Fruit fly (Drosophila melanogaster) whole organism, prepupa: ENCODE measurements around the gene AIMP2.

Experiments used
- Blimp-1 ChIP-seq: fragments of 200-800 bp; sonication (Bioruptor generic); optimal IDR thresholded peaks from 3 replicates; lab custom pipeline; 2017; ENCODE audit warnings: missing biosample characterization, missing genetic modification characterization, mild to moderate bottlenecking, moderate library complexity, missing genetic modification reagents
- CG10631 ChIP-seq: fragments of 200-800 bp; sonication (Bioruptor generic); optimal IDR thresholded peaks from 2 replicates; lab custom pipeline; 2016; ENCODE audit warnings: missing biosample characterization, missing genetic modification characterization
- CG11294 ChIP-seq: fragments of 200-800 bp; sonication (Bioruptor generic); IDR thresholded peaks from 2 replicates; pipeline ENCODE4 v1.3.6; 2022; ENCODE audit warnings: missing biosample characterization, missing genetic modification characterization
- CG11762 ChIP-seq: fragments of 200-800 bp; sonication (Bioruptor generic); optimal IDR thresholded peaks from 3 replicates; lab custom pipeline; 2016; ENCODE audit warnings: missing biosample characterization, missing genetic modification characterization; ENCODE audit not compliant: insufficient read depth
- CG11902 ChIP-seq: fragments of 200-800 bp; sonication (Bioruptor generic); optimal IDR thresholded peaks from 3 replicates; lab custom pipeline; 2016; ENCODE audit warnings: missing biosample characterization, missing genetic modification characterization
- CG15336 ChIP-seq: fragments of 200-800 bp; sonication (Bioruptor generic); IDR thresholded peaks from 2 replicates; pipeline ENCODE4 v1.3.6; 2022; ENCODE audit warnings: missing biosample characterization, missing genetic modification characterization
- CG3032 ChIP-seq: fragments of 200-800 bp; optimal IDR thresholded peaks from 2 replicates; lab custom pipeline; 2019; ENCODE audit warnings: missing biosample characterization, mild to moderate bottlenecking, missing genetic modification characterization, moderate library complexity
- CG31627 ChIP-seq: fragments of 200-800 bp; sonication (Bioruptor generic); optimal IDR thresholded peaks from 3 replicates; lab custom pipeline; 2016; ENCODE audit warnings: missing biosample characterization, missing genetic modification characterization
- CG32006 ChIP-seq: fragments of 200-800 bp; sonication (Bioruptor generic); optimal IDR thresholded peaks from 3 replicates; lab custom pipeline; 2017; ENCODE audit warnings: missing biosample characterization, mild to moderate bottlenecking, missing genetic modification characterization
- CG34406 ChIP-seq: fragments of 200-800 bp; sonication (Bioruptor generic); optimal IDR thresholded peaks from 3 replicates; lab custom pipeline; 2016; ENCODE audit warnings: missing biosample characterization, missing genetic modification characterization
- CG3919 ChIP-seq: fragments of 200-800 bp; sonication (Bioruptor generic); optimal IDR thresholded peaks from 3 replicates; lab custom pipeline; 2016; ENCODE audit warnings: missing biosample characterization, missing genetic modification characterization
- CG6163 ChIP-seq: fragments of 200-800 bp; sonication (Bioruptor generic); IDR thresholded peaks from 3 replicates; pipeline ENCODE4 v1.3.6; 2022; ENCODE audit warnings: missing biosample characterization, missing genetic modification characterization
- CG6276 ChIP-seq: fragments of 200-800 bp; sonication (Bioruptor generic); optimal IDR thresholded peaks from 2 replicates; lab custom pipeline; 2017; ENCODE audit warnings: missing biosample characterization, mild to moderate bottlenecking, missing genetic modification characterization
- CG7368 ChIP-seq: fragments of 200-800 bp; sonication (Bioruptor generic); optimal IDR thresholded peaks from 3 replicates; lab custom pipeline; 2016; ENCODE audit warnings: missing biosample characterization, missing genetic modification characterization
- CG8119 ChIP-seq: fragments of 200-800 bp; sonication (Bioruptor generic); IDR thresholded peaks from 3 replicates; pipeline ENCODE4 v1.3.6; 2022; ENCODE audit warnings: missing biosample characterization, missing genetic modification characterization
- CG8632 ChIP-seq: fragments of 200-800 bp; sonication (Bioruptor generic); optimal IDR thresholded peaks from 3 replicates; lab custom pipeline; 2016; ENCODE audit warnings: missing biosample characterization, missing genetic modification characterization
- CG9139 ChIP-seq: fragments of 200-800 bp; sonication (Bioruptor generic); optimal IDR thresholded peaks from 3 replicates; lab custom pipeline; 2017; ENCODE audit warnings: missing biosample characterization, mild to moderate bottlenecking, missing genetic modification characterization
- Eip75B ChIP-seq: fragments of 200-800 bp; sonication (Bioruptor generic); optimal IDR thresholded peaks from 3 replicates; lab custom pipeline; 2016; ENCODE audit warnings: missing biosample characterization, missing genetic modification characterization
- Eip78C ChIP-seq: fragments of 200-800 bp; sonication (Bioruptor generic); peaks from one replicate; lab custom pipeline; 2016; ENCODE audit warnings: missing biosample characterization, missing genetic modification characterization
- Ets21C ChIP-seq: fragments of 200-800 bp; sonication (Bioruptor generic); optimal IDR thresholded peaks from 3 replicates; lab custom pipeline; 2016; ENCODE audit warnings: missing biosample characterization, missing genetic modification characterization
- Ets96B ChIP-seq: fragments of 200-800 bp; optimal IDR thresholded peaks from 2 replicates; lab custom pipeline; 2019; ENCODE audit warnings: missing biosample characterization, mild to moderate bottlenecking, missing genetic modification characterization, moderate library complexity
- Hr38 ChIP-seq: sonication (Bioruptor generic); optimal IDR thresholded peaks from 2 replicates; lab custom pipeline; 2016; ENCODE audit warnings: missing biosample characterization, missing genetic modification characterization
- Hr4 ChIP-seq: fragments of 200-800 bp; sonication (Bioruptor generic); optimal IDR thresholded peaks from 3 replicates; lab custom pipeline; 2016; ENCODE audit warnings: missing biosample characterization, missing genetic modification characterization
- Lpt ChIP-seq: fragments of 200-800 bp; sonication (Bioruptor generic); optimal IDR thresholded peaks from 3 replicates; lab custom pipeline; 2016; ENCODE audit warnings: missing biosample characterization, missing genetic modification characterization
- Met ChIP-seq: fragments of 200-800 bp; sonication (Bioruptor generic); optimal IDR thresholded peaks from 3 replicates; lab custom pipeline; 2016; ENCODE audit warnings: missing biosample characterization, missing genetic modification characterization
- OdsH ChIP-seq: fragments of 200-800 bp; sonication (Bioruptor generic); optimal IDR thresholded peaks from 3 replicates; lab custom pipeline; 2016; ENCODE audit warnings: missing biosample characterization, missing genetic modification characterization
- Smox ChIP-seq: fragments of 200-800 bp; sonication (Bioruptor generic); optimal IDR thresholded peaks from 3 replicates; lab custom pipeline; 2016; ENCODE audit warnings: missing biosample characterization, missing genetic modification characterization
- Sox102F ChIP-seq: fragments of 200-800 bp; sonication (Bioruptor generic); optimal IDR thresholded peaks from 2 replicates; lab custom pipeline; 2016; ENCODE audit warnings: missing biosample characterization, mild to moderate bottlenecking, missing genetic modification characterization
- Sox14 ChIP-seq: fragments of 200-800 bp; sonication (Bioruptor generic); optimal IDR thresholded peaks from 3 replicates; lab custom pipeline; 2016; ENCODE audit warnings: missing biosample characterization, missing genetic modification characterization
- Sox15 ChIP-seq: fragments of 200-800 bp; sonication (Bioruptor generic); optimal IDR thresholded peaks from 3 replicates; lab custom pipeline; 2016; ENCODE audit warnings: missing biosample characterization, missing genetic modification characterization
- achi ChIP-seq: fragments of 200-800 bp; sonication (Bioruptor generic); optimal IDR thresholded peaks from 3 replicates; lab custom pipeline; 2016; ENCODE audit warnings: missing biosample characterization, missing genetic modification characterization
- acj6 ChIP-seq: fragments of 200-800 bp; sonication (Bioruptor generic); optimal IDR thresholded peaks from 3 replicates; lab custom pipeline; 2016; ENCODE audit warnings: missing biosample characterization, missing genetic modification characterization
- dac ChIP-seq: fragments of 200-800 bp; sonication (Bioruptor generic); optimal IDR thresholded peaks from 2 replicates; lab custom pipeline; 2017; ENCODE audit warnings: missing biosample characterization, mild to moderate bottlenecking, missing genetic modification characterization
- eg ChIP-seq: fragments of 200-800 bp; sonication (Bioruptor generic); IDR thresholded peaks from 3 replicates; pipeline ENCODE4 v1.3.6; 2022; ENCODE audit warnings: missing biosample characterization, missing genetic modification characterization
- esn ChIP-seq: fragments of 200-800 bp; sonication (Bioruptor generic); optimal IDR thresholded peaks from 2 replicates; lab custom pipeline; 2016; ENCODE audit warnings: missing biosample characterization, mild to moderate bottlenecking, missing genetic modification characterization, moderate library complexity
- fd85E ChIP-seq: fragments of 200-800 bp; sonication (Bioruptor generic); optimal IDR thresholded peaks from 3 replicates; lab custom pipeline; 2016; ENCODE audit warnings: missing biosample characterization, missing genetic modification characterization
- lz ChIP-seq: fragments of 200-800 bp; sonication (Bioruptor generic); optimal IDR thresholded peaks from 3 replicates; lab custom pipeline; 2016; ENCODE audit warnings: missing biosample characterization, missing genetic modification characterization
- net ChIP-seq: fragments of 200-800 bp; sonication (Bioruptor generic); optimal IDR thresholded peaks from 3 replicates; lab custom pipeline; 2016; ENCODE audit warnings: missing biosample characterization, missing genetic modification characterization
- pdm3 ChIP-seq: fragments of 200-800 bp; sonication (Bioruptor generic); optimal IDR thresholded peaks from 3 replicates; lab custom pipeline; 2016; ENCODE audit warnings: missing biosample characterization, missing genetic modification characterization
- salr ChIP-seq, 2 experiments: fragments of 200-800 bp; sonication (Bioruptor generic); optimal IDR thresholded peaks; 3 replicates each; lab custom pipeline; 2016 to 2018; ENCODE audit warnings: missing biosample characterization in 2 of 2, missing genetic modification characterization in 2 of 2, mild to moderate bottlenecking in 1 of 2
- spab ChIP-seq: fragments of 200-800 bp; sonication (Bioruptor generic); optimal IDR thresholded peaks from 2 replicates; lab custom pipeline; 2017; ENCODE audit warnings: missing biosample characterization, mild to moderate bottlenecking, missing genetic modification characterization, missing genetic modification reagents
- ss ChIP-seq, 2 experiments: fragments of 200-800 bp; sonication (Bioruptor generic); optimal IDR thresholded peaks; 2 replicates in 1 of 2; 3 replicates in 1 of 2; lab custom pipeline; 2017 to 2018; ENCODE audit warnings: mild to moderate bottlenecking in 2 of 2, missing biosample characterization in 2 of 2, missing genetic modification characterization in 2 of 2, moderate library complexity in 1 of 2
- topi ChIP-seq: fragments of 200-800 bp; sonication (Bioruptor generic); optimal IDR thresholded peaks from 3 replicates; lab custom pipeline; 2016; ENCODE audit warnings: missing biosample characterization, missing genetic modification characterization
- vri ChIP-seq: fragments of 200-800 bp; sonication (Bioruptor generic); optimal IDR thresholded peaks from 3 replicates; lab custom pipeline; 2016; ENCODE audit warnings: missing biosample characterization, mild to moderate bottlenecking, missing genetic modification characterization

Gene AIMP2

DNA sequence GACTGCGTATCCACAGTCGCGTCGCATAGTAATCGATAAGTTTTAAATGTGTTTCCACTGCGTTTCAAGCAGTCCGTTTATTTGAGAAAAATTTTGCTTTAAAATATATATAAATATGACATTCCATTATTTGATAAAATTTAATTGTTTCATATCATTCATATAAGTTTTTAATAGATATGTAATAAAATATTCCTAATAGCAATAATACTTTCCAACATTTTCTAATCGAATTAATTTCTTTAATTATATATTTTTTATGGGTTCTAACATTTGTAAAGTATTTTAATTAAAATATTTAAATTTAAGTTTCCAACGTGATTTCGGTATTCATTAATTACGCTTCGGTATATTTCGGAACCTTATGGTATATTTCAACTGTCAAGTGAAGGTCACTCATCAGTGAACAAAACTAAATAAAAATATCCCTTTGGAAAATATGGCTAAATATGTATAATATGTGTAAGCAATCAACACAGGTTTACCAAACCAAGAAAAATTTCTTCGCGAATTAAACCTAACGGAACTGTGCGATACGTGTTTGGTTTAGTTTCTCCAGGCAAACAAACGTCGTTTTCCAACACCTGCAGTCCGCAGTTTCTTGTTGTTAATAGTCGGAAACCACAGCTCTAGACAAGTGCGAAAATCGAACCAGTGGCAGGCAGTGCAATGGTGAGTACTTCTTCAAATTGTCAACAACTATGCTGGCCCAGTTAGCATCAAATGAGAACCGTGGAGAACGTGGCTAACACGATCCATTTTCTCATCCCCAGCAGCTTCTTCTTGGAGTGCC lies 20.2 kb upstream of the AIMP2 start, which contains the start of the genes CG7739 and SCCRO (continued):
- TF ChIP-seq CG6276 (GFP tag; lab: Kevin White, UChicago) (no peak), CG32006 (no peak), Hr4 (peak; percentile 30), Sox15 (no peak), Ets21C (GFP tag; lab: Kevin White, UChicago) (no peak), Eip75B (GFP tag; lab: Kevin White, UChicago) (peak; percentile 2), fd85E (no peak), Lpt (GFP tag; lab: Kevin White, UChicago) (no peak), esn (GFP tag; lab: Kevin White, UChicago) (peak; percentile 53), eg (GFP tag; lab: Robert Waterston, UW) (peak; percentile 86), CG7368 (no peak), spab (GFP tag; lab: Kevin White, UChicago) (no peak), Sox102F (peak; percentile 36), net (GFP tag; lab: Kevin White, UChicago) (peak; percentile 20), CG34406 (GFP tag; lab: Kevin White, UChicago) (peak; percentile 32), CG11762 (GFP tag; lab: Kevin White, UChicago) (no peak), vri (peak; percentile 44), OdsH (GFP tag; lab: Kevin White, UChicago) (no peak), Hr38 (GFP tag; lab: Kevin White, UChicago) (no peak)

- TF ChIP-seq CG3032 (tag; lab: Kevin White, UChicago) (no peak), salr (GFP tag; optimal IDR thresholded peaks at IDR 0.05; lab: Kevin White, UChicago) (no peak), CG6163 (GFP tag; lab: Robert Waterston, UW) (no peak)
Measured at dm6 chr3L:15563851-15564106, 19.7 kb upstream of the AIMP2 start.

dm6 chr3L:15565829-15566433 lies 17.5 kb upstream of the AIMP2 start, which contains the start of gene dop:
dop (plus strand) TSS chr3L:15566013.
- TF ChIP-seq CG31627 (GFP tag; lab: Kevin White, UChicago), result peak; percentile 49
- TF ChIP-seq CG32006, result no peak
- TF ChIP-seq CG11294, result no peak
- no peak for TF ChIP-seq Eip75B (GFP tag; lab: Kevin White, UChicago)
- peak; percentile 34 for TF ChIP-seq lz (GFP tag; lab: Kevin White, UChicago)
- TF ChIP-seq Sox15, result no peak
- no peak for TF ChIP-seq Blimp-1
- TF ChIP-seq achi, result peak; percentile 36
- TF ChIP-seq ss (GFP tag; optimal IDR thresholded peaks at IDR 0.05; lab: Kevin White, UChicago), result peak in 1 of 2 experiments; percentile 4
- no peak for TF ChIP-seq Met (GFP tag; lab: Kevin White, UChicago)
- no peak for TF ChIP-seq fd85E
- peak; percentile 25 for TF ChIP-seq Sox14 (GFP tag; lab: Kevin White, UChicago)
- TF ChIP-seq Hr38 (GFP tag; lab: Kevin White, UChicago), result no peak
- TF ChIP-seq salr (GFP tag; optimal IDR thresholded peaks at IDR 0.05; lab: Kevin White, UChicago), result no peak
- peak; percentile 14 for TF ChIP-seq CG3032 (tag; lab: Kevin White, UChicago)
- TF ChIP-seq CG6163 (GFP tag; lab: Robert Waterston, UW), result peak; percentile 9; the same call in 1 of the 3 replicates
- TF ChIP-seq CG11762 (GFP tag; lab: Kevin White, UChicago), result no peak
- TF ChIP-seq OdsH (GFP tag; lab: Kevin White, UChicago), result no peak
- TF ChIP-seq esn (GFP tag; lab: Kevin White, UChicago), result peak; percentile 37
- TF ChIP-seq Hr4, result no peak
- TF ChIP-seq Sox102F, result no peak
- peak; percentile 35 for TF ChIP-seq acj6 (GFP tag; lab: Kevin White, UChicago)
- no peak for TF ChIP-seq CG3919
- TF ChIP-seq CG8632 (GFP tag; lab: Kevin White, UChicago), result no peak
- no peak for TF ChIP-seq Ets96B (tag; lab: Kevin White, UChicago)
- TF ChIP-seq CG15336, result 0 out of 2 replicates have a peak, but pooled peaks have one; percentile 16
- TF ChIP-seq CG8119 (GFP tag; lab: Robert Waterston, UW), result no peak
- peak; percentile 58 for TF ChIP-seq vri
- TF ChIP-seq Eip78C (GFP tag; lab: Kevin White, UChicago), result peak; percentile 70
- peak; percentile 20 for TF ChIP-seq Ets21C (GFP tag; lab: Kevin White, UChicago)
- peak; percentile 15 for TF ChIP-seq Smox (GFP tag; lab: Kevin White, UChicago)
- TF ChIP-seq CG10631 (GFP tag; lab: Kevin White, UChicago), result peak; percentile 0
- TF ChIP-seq pdm3 (GFP tag; lab: Kevin White, UChicago), result no peak
- TF ChIP-seq CG9139 (GFP tag; lab: Kevin White, UChicago), result no peak
- TF ChIP-seq dac (GFP tag; lab: Kevin White, UChicago), result no peak
- TF ChIP-seq net (GFP tag; lab: Kevin White, UChicago), result peak; percentile 4
- no peak for TF ChIP-seq CG11902 (GFP tag; lab: Kevin White, UChicago)
- peak; percentile 11 for TF ChIP-seq topi
